Worm (Caenorhabditis elegans) whole organism, L1 larva: Measurements from ENCODE around the gene fbxc-17.
"Not testable (repeated sequence)": the region's sequence is repeated elsewhere in the genome, so short reads cannot be mapped to it uniquely, and the experiment has no call there.

ENCODE experiments used
- C16A3.4 ChIP-seq: fragments of 150-350 bp; optimal IDR thresholded peaks from 2 replicates; lab custom pipeline; 2014; ENCODE audit warnings: missing biosample characterization, missing genetic modification characterization
- F16B12.6 ChIP-seq: fragments of 150-350 bp; optimal IDR thresholded peaks from 2 replicates; lab custom pipeline; 2014; ENCODE audit warnings: missing biosample characterization, missing genetic modification characterization
- Y116A8C.19 ChIP-seq: sonication (generic microtip); optimal IDR thresholded peaks from 2 replicates; lab custom pipeline; 2016; ENCODE audit warnings: missing compliant biosample characterization, missing genetic modification characterization, borderline replicate concordance
- aha-1 ChIP-seq: fragments of 150-350 bp; optimal IDR thresholded peaks from 2 replicates; lab custom pipeline; 2014; ENCODE audit warnings: missing biosample characterization, missing genetic modification characterization
- ama-1 ChIP-seq: fragments of 150-350 bp; optimal IDR thresholded peaks from 2 replicates; lab custom pipeline; 2014
- blmp-1 ChIP-seq: fragments of 150-350 bp; optimal IDR thresholded peaks from 2 replicates; lab custom pipeline; 2014; ENCODE audit warnings: missing biosample characterization, missing genetic modification characterization
- ceh-82 ChIP-seq, 3 experiments: fragments of 150-350 bp in 1 of 3; sonication (generic microtip) in 2 of 3; optimal IDR thresholded peaks; 2 replicates each; lab custom pipeline; 2014 to 2017; ENCODE audit warnings: missing biosample characterization in 3 of 3, missing genetic modification characterization in 3 of 3
- ceh-88 ChIP-seq: fragments of 200-800 bp; sonication (Bioruptor generic); IDR thresholded peaks from 2 replicates; pipeline ENCODE4 v1.3.6; 2022; ENCODE audit warnings: missing genetic modification characterization, missing compliant biosample characterization
- efl-1 ChIP-seq, 4 experiments: fragments of 150-350 bp; optimal IDR thresholded peaks in 3 of 4; peaks in 1 of 4; 1 replicate in 1 of 4; 2 replicates in 3 of 4; lab custom pipeline; 2014; ENCODE audit warnings: missing biosample characterization in 2 of 4, missing genetic modification characterization in 2 of 4, missing genetic modification reagents in 2 of 4
- egl-27 ChIP-seq, 2 experiments: fragments of 150-350 bp in 1 of 2; sonication (generic microtip); optimal IDR thresholded peaks; 3 replicates each; lab custom pipeline; 2017 to 2018; ENCODE audit warnings: missing biosample characterization in 2 of 2, missing genetic modification characterization in 2 of 2, missing genetic modification reagents in 2 of 2
- elt-2 ChIP-seq: sonication (generic microtip); optimal IDR thresholded peaks from 2 replicates; lab custom pipeline; 2016; ENCODE audit warnings: missing genetic modification characterization, mild to moderate bottlenecking, inconsistent platforms, missing compliant biosample characterization, missing genetic modification reagents
- elt-3 ChIP-seq, 6 experiments: fragments of 150-350 bp in 1 of 6; sonication (generic microtip); optimal IDR thresholded peaks; 2 replicates each; lab custom pipeline; 2017 to 2018; ENCODE audit warnings: missing biosample characterization in 6 of 6, missing genetic modification characterization in 6 of 6, inconsistent platforms in 1 of 6
- ets-5 ChIP-seq: fragments of 200-800 bp; sonication (Bioruptor generic); IDR thresholded peaks from 2 replicates; pipeline ENCODE4 v1.3.6; 2022; ENCODE audit warnings: missing genetic modification characterization, missing compliant biosample characterization
- fkh-8 ChIP-seq: sonication (generic microtip); optimal IDR thresholded peaks from 2 replicates; lab custom pipeline; 2016; ENCODE audit warnings: mild to moderate bottlenecking, missing genetic modification characterization, missing compliant biosample characterization
- hlh-17 ChIP-seq: fragments of 200-800 bp; sonication (Bioruptor generic); optimal IDR thresholded peaks from 2 replicates; lab custom pipeline; 2018; ENCODE audit warnings: missing genetic modification characterization, mild to moderate bottlenecking, missing compliant biosample characterization, moderate library complexity, borderline replicate concordance
- hlh-4 ChIP-seq: sonication (generic microtip); optimal IDR thresholded peaks from 2 replicates; lab custom pipeline; 2016; ENCODE audit warnings: mild to moderate bottlenecking, missing genetic modification characterization, missing compliant biosample characterization
- lin-13 ChIP-seq: fragments of 150-350 bp; optimal IDR thresholded peaks from 2 replicates; lab custom pipeline; 2014; ENCODE audit warnings: missing biosample characterization, missing genetic modification reagents, missing genetic modification characterization
- lin-14 ChIP-seq: fragments of 200-800 bp; sonication (Bioruptor generic); optimal IDR thresholded peaks from 2 replicates; lab custom pipeline; 2018; ENCODE audit warnings: mild to moderate bottlenecking, missing genetic modification characterization, moderate library complexity, missing compliant biosample characterization
- lin-39 ChIP-seq: fragments of 150-350 bp; optimal IDR thresholded peaks from 2 replicates; lab custom pipeline; 2014; ENCODE audit warnings: missing biosample characterization, missing genetic modification reagents, missing genetic modification characterization
- lir-3 ChIP-seq: sonication (generic microtip); optimal IDR thresholded peaks from 2 replicates; lab custom pipeline; 2016; ENCODE audit warnings: mild to moderate bottlenecking, missing genetic modification characterization, moderate library complexity, missing compliant biosample characterization; ENCODE audit not compliant: poor library complexity
- lsy-2 ChIP-seq, 2 experiments: fragments of 150-350 bp; optimal IDR thresholded peaks; 2 replicates each; lab custom pipeline; 2014; ENCODE audit warnings: missing biosample characterization in 2 of 2, missing genetic modification characterization in 2 of 2
- mab-9 ChIP-seq: fragments of 200-800 bp; sonication (Bioruptor generic); IDR thresholded peaks from 2 replicates; pipeline ENCODE4 v1.3.6; 2022; ENCODE audit warnings: missing genetic modification reagents, missing genetic modification characterization, missing compliant biosample characterization
- mef-2 ChIP-seq: fragments of 150-350 bp; optimal IDR thresholded peaks from 2 replicates; lab custom pipeline; 2014; ENCODE audit warnings: missing biosample characterization, missing genetic modification characterization
- nhr-12 ChIP-seq: sonication (generic microtip); optimal IDR thresholded peaks from 2 replicates; lab custom pipeline; 2017; ENCODE audit warnings: missing biosample characterization, missing genetic modification characterization
- nhr-237 ChIP-seq: fragments of 150-350 bp; optimal IDR thresholded peaks from 2 replicates; lab custom pipeline; 2014; ENCODE audit warnings: missing biosample characterization, missing genetic modification characterization
- nhr-76 ChIP-seq: sonication (generic microtip); optimal IDR thresholded peaks from 2 replicates; lab custom pipeline; 2017; ENCODE audit warnings: missing biosample characterization, missing genetic modification characterization
- nhr-84 ChIP-seq: sonication (generic microtip); optimal IDR thresholded peaks from 2 replicates; lab custom pipeline; 2017; ENCODE audit warnings: missing biosample characterization, missing genetic modification characterization
- nhr-85 ChIP-seq: sonication (generic microtip); peaks from one replicate; lab custom pipeline; 2016; ENCODE audit warnings: missing genetic modification characterization, inconsistent platforms, missing compliant biosample characterization
- sox-4 ChIP-seq: sonication (generic microtip); optimal IDR thresholded peaks from 2 replicates; lab custom pipeline; 2016; ENCODE audit warnings: missing genetic modification characterization, missing compliant biosample characterization
- sptf-1 ChIP-seq: fragments of 150-350 bp; optimal IDR thresholded peaks from 2 replicates; lab custom pipeline; 2014; ENCODE audit warnings: missing biosample characterization, missing genetic modification characterization
- swsn-7 ChIP-seq: sonication (generic microtip); optimal IDR thresholded peaks from 2 replicates; lab custom pipeline; 2016; ENCODE audit warnings: missing genetic modification characterization, missing compliant biosample characterization
- tlp-1 ChIP-seq: fragments of 150-350 bp; optimal IDR thresholded peaks from 2 replicates; lab custom pipeline; 2014; ENCODE audit warnings: missing biosample characterization, missing genetic modification characterization
- unc-130 ChIP-seq: fragments of 150-350 bp; optimal IDR thresholded peaks from 2 replicates; lab custom pipeline; 2017; ENCODE audit warnings: missing biosample characterization, missing genetic modification characterization, inconsistent platforms
- xbp-1 ChIP-seq: sonication (generic microtip); optimal IDR thresholded peaks from 2 replicates; lab custom pipeline; 2016; ENCODE audit warnings: missing genetic modification characterization, missing compliant biosample characterization
- zip-4 ChIP-seq: fragments of 200-800 bp; sonication (Bioruptor generic); optimal IDR thresholded peaks from 2 replicates; lab custom pipeline; 2018; ENCODE audit warnings: mild to moderate bottlenecking, missing genetic modification characterization, moderate library complexity, missing compliant biosample characterization
- ztf-11 ChIP-seq, 2 experiments: sonication (generic microtip); optimal IDR thresholded peaks; 2 replicates each; lab custom pipeline; 2016 to 2017; ENCODE audit warnings: missing genetic modification characterization in 2 of 2, missing biosample characterization in 1 of 2, missing compliant biosample characterization in 1 of 2

fbxc-17 gene

ce11 chrII:968106-968505 is 10.9 kb downstream of the fbxc-17 start, which contains the start of gene C32B5.6:
TSS of gene C32B5.6 (plus strand) at chrII:968406.
- not testable (repeated sequence) for TF ChIP-seq nhr-84; C16A3.4 (tag; lab: Kevin White, UChicago); nhr-12

- not testable (repeated sequence) for TF ChIP-seq ceh-88; lir-3; tlp-1 (tag; lab: Kevin White, UChicago)
These were observed 12.1 kb downstream of the fbxc-17 start, which contains the start of gene fbxc-18 for ce11 chrII:966962-967361. TSS of gene fbxc-18 (minus strand) at chrII:967062.

- no peak for TF ChIP-seq Y116A8C.19 (tag; lab: Kevin White, UChicago)
- TF ChIP-seq nhr-237 (tag; lab: Kevin White, UChicago): no peak
These were observed 17.1 kb downstream of the fbxc-17 start, which contains the start of gene C32B5.13 for ce11 chrII:961961-962360. TSS of gene C32B5.13 (minus strand) at chrII:962061.

ce11 chrII:960218-960617 is 18.8 kb downstream of the fbxc-17 start, which contains the start of the genes C32B5.18 and C32B5.7:
TSS of gene C32B5.18 (plus strand) at chrII:960518.
TSS of gene C32B5.7 (plus strand) at chrII:960528.
- TF ChIP-seq unc-130 (tag; lab: Kevin White, UChicago): no peak
- no peak for TF ChIP-seq xbp-1 (tag; lab: Kevin White, UChicago)
- no peak for TF ChIP-seq ets-5 (GFP tag; lab: Robert Waterston, UW)
- TF ChIP-seq elt-3 (tag; optimal IDR thresholded peaks at IDR 0.05; lab: Kevin White, UChicago): no peak
- TF ChIP-seq mab-9 (GFP tag; lab: Robert Waterston, UW): no peak
- no peak for TF ChIP-seq nhr-85
- no peak for TF ChIP-seq hlh-17 (GFP tag; lab: Kevin White, UChicago)
- TF ChIP-seq hlh-4 (tag; lab: Kevin White, UChicago): no peak
- no peak for TF ChIP-seq lin-13 (GFP tag; lab: Kevin White, UChicago)
- no peak for TF ChIP-seq ceh-82 (tag; optimal IDR thresholded peaks at IDR 0.05; lab: Kevin White, UChicago)
- no peak for TF ChIP-seq swsn-7 (tag; lab: Kevin White, UChicago)
- no peak for TF ChIP-seq lir-3
- no peak for TF ChIP-seq Y116A8C.19 (tag; lab: Kevin White, UChicago)
- TF ChIP-seq F16B12.6 (tag; lab: Kevin White, UChicago): no peak

ce11 chrII:958618-959017 is 20.4 kb downstream of the fbxc-17 start, which contains the start of gene sdz-4:
TSS of gene sdz-4 (plus strand) at chrII:958918.
- TF ChIP-seq lin-39 (tag; lab: Kevin White, UChicago) (no peak), lsy-2 (tag; optimal IDR thresholded peaks at IDR 0.05; lab: Kevin White, UChicago) (no peak), nhr-85 (no peak), ets-5 (GFP tag; lab: Robert Waterston, UW) (no peak), nhr-76 (tag; lab: Kevin White, UChicago) (no peak), sptf-1 (tag; lab: Kevin White, UChicago) (no peak), egl-27 (tag; optimal IDR thresholded peaks at IDR 0.05; lab: Kevin White, UChicago) (no peak), ama-1 (lab: Kevin White, UChicago) (no peak), ztf-11 (tag; optimal IDR thresholded peaks at IDR 0.05; lab: Kevin White, UChicago) (no peak)

ce11 chrII:954626-955025 is 24.4 kb downstream of the fbxc-17 start, which contains the start of gene fbxc-7:
TSS of gene fbxc-7 (plus strand) at chrII:954926.
- TF ChIP-seq elt-2 (tag; lab: Kevin White, UChicago): peak; percentile 15

- TF ChIP-seq efl-1 (optimal IDR thresholded peaks at IDR 0.05; lab: Kevin White, UChicago) (no peak), efl-1 (GFP tag; optimal IDR thresholded peaks at IDR 0.05 in 1 of 2; lab: Kevin White, UChicago) (peak in 1 of 2 experiments; percentile 59), nhr-84 (no peak), zip-4 (GFP tag; lab: Kevin White, UChicago) (no peak), lin-14 (GFP tag; lab: Kevin White, UChicago) (peak; percentile 31), lin-39 (tag; lab: Kevin White, UChicago) (no peak), sox-4 (no peak), blmp-1 (no peak), F16B12.6 (tag; lab: Kevin White, UChicago) (no peak), ceh-82 (tag; optimal IDR thresholded peaks at IDR 0.05; lab: Kevin White, UChicago) (peak in 1 of 3 experiments; percentile 5), fkh-8 (tag; lab: Kevin White, UChicago) (peak; percentile 9), elt-2 (tag; lab: Kevin White, UChicago) (no peak), aha-1 (no peak), mef-2 (no peak), egl-27 (tag; optimal IDR thresholded peaks at IDR 0.05; lab: Kevin White, UChicago) (no peak)
These were observed 26.0 kb downstream of the fbxc-17 start for ce11 chrII:953052-953451.
